Worm (Caenorhabditis elegans) whole organism, L2 larva: ENCODE results near the gene Y57G11A.2.

Experiments
- R02D3.7 ChIP-seq: fragments of 150-350 bp; optimal IDR thresholded peaks from 2 replicates; lab custom pipeline; 2014; ENCODE audit warnings: missing biosample characterization, missing genetic modification characterization
- Y55F3AM.14 ChIP-seq: fragments of 200-800 bp; sonication (Bioruptor generic); optimal IDR thresholded peaks from 2 replicates; lab custom pipeline; 2018; ENCODE audit warnings: mild to moderate bottlenecking, missing genetic modification characterization, missing compliant biosample characterization
- ZK546.5 ChIP-seq: sonication (generic microtip); optimal IDR thresholded peaks from 2 replicates; lab custom pipeline; 2017; ENCODE audit warnings: missing biosample characterization, missing genetic modification characterization
- aly-2 ChIP-seq: fragments of 150-350 bp; optimal IDR thresholded peaks from 2 replicates; lab custom pipeline; 2014; ENCODE audit warnings: missing biosample characterization, missing genetic modification characterization
- ama-1 ChIP-seq: fragments of 150-350 bp; optimal IDR thresholded peaks from 2 replicates; lab custom pipeline; 2018; ENCODE audit warnings: inconsistent platforms
- blmp-1 ChIP-seq: sonication (generic microtip); optimal IDR thresholded peaks from 2 replicates; lab custom pipeline; 2017; ENCODE audit warnings: missing genetic modification characterization, mild to moderate bottlenecking, missing compliant biosample characterization, antibody characterized with exemption, moderate library complexity; ENCODE audit not compliant: insufficient read depth
- ceh-82 ChIP-seq: fragments of 150-350 bp; optimal IDR thresholded peaks from 2 replicates; lab custom pipeline; 2014; ENCODE audit warnings: missing biosample characterization, missing genetic modification characterization
- egl-27 ChIP-seq: sonication (generic microtip); optimal IDR thresholded peaks from 3 replicates; lab custom pipeline; 2017; ENCODE audit warnings: missing biosample characterization, missing genetic modification reagents, missing genetic modification characterization
- elt-1 ChIP-seq: fragments of 150-350 bp; optimal IDR thresholded peaks from 2 replicates; lab custom pipeline; 2014; ENCODE audit warnings: missing biosample characterization, missing genetic modification characterization
- elt-3 ChIP-seq: sonication (generic microtip); optimal IDR thresholded peaks from 2 replicates; lab custom pipeline; 2017; ENCODE audit warnings: missing biosample characterization, missing genetic modification characterization
- fos-1 ChIP-seq: fragments of 150-350 bp; optimal IDR thresholded peaks from 2 replicates; lab custom pipeline; 2014; ENCODE audit warnings: missing biosample characterization, missing genetic modification characterization
- lin-11 ChIP-seq: fragments of 150-350 bp; sonication (generic microtip); optimal IDR thresholded peaks from 2 replicates; lab custom pipeline; 2014; ENCODE audit warnings: missing biosample characterization, missing genetic modification characterization, inconsistent platforms, mixed read lengths
- lin-13 ChIP-seq: fragments of 150-350 bp; optimal IDR thresholded peaks from 2 replicates; lab custom pipeline; 2014; ENCODE audit warnings: missing biosample characterization, missing genetic modification reagents, missing genetic modification characterization
- lin-39 ChIP-seq: fragments of 150-350 bp; optimal IDR thresholded peaks from 2 replicates; lab custom pipeline; 2014; ENCODE audit warnings: missing biosample characterization, missing genetic modification reagents, missing genetic modification characterization
- lsy-2 ChIP-seq, 2 experiments: fragments of 150-350 bp in 1 of 2; sonication (generic microtip) in 1 of 2; optimal IDR thresholded peaks; 2 replicates each; lab custom pipeline; 2014 to 2017; ENCODE audit warnings: missing biosample characterization in 2 of 2, missing genetic modification characterization in 2 of 2
- mab-5 ChIP-seq: fragments of 150-350 bp; optimal IDR thresholded peaks from 2 replicates; lab custom pipeline; 2014; ENCODE audit warnings: missing biosample characterization, missing genetic modification characterization
- nhr-10 ChIP-seq: sonication (generic microtip); optimal IDR thresholded peaks from 2 replicates; lab custom pipeline; 2017; ENCODE audit warnings: missing biosample characterization, missing genetic modification characterization
- nhr-12 ChIP-seq: fragments of 150-350 bp; optimal IDR thresholded peaks from 2 replicates; lab custom pipeline; 2014; ENCODE audit warnings: missing biosample characterization, missing genetic modification characterization
- nhr-129 ChIP-seq: fragments of 150-350 bp; optimal IDR thresholded peaks from 2 replicates; lab custom pipeline; 2014; ENCODE audit warnings: missing biosample characterization, missing genetic modification characterization
- nhr-21 ChIP-seq: fragments of 150-350 bp; optimal IDR thresholded peaks from 2 replicates; lab custom pipeline; 2014; ENCODE audit warnings: missing biosample characterization, missing genetic modification characterization
- nhr-23 ChIP-seq: fragments of 150-350 bp; optimal IDR thresholded peaks from 2 replicates; lab custom pipeline; 2014; ENCODE audit warnings: missing biosample characterization, missing genetic modification reagents, missing genetic modification characterization
- nhr-237 ChIP-seq: fragments of 150-350 bp; optimal IDR thresholded peaks from 2 replicates; lab custom pipeline; 2014; ENCODE audit warnings: missing biosample characterization, missing genetic modification characterization
- nhr-25 ChIP-seq: fragments of 150-350 bp; sonication (generic microtip); optimal IDR thresholded peaks from 3 replicates; lab custom pipeline; 2014; ENCODE audit warnings: missing biosample characterization, missing genetic modification characterization
- nhr-6 ChIP-seq: fragments of 150-350 bp; optimal IDR thresholded peaks from 2 replicates; lab custom pipeline; 2014; ENCODE audit warnings: missing biosample characterization, missing genetic modification characterization
- sem-4 ChIP-seq: fragments of 150-350 bp; optimal IDR thresholded peaks from 2 replicates; lab custom pipeline; 2014; ENCODE audit warnings: missing biosample characterization, missing genetic modification reagents, missing genetic modification characterization
- sma-3 ChIP-seq: sonication (generic microtip); optimal IDR thresholded peaks from 2 replicates; lab custom pipeline; 2016; ENCODE audit warnings: missing genetic modification reagents, missing genetic modification characterization, missing compliant biosample characterization
- sma-9 ChIP-seq, 2 experiments: fragments of 150-350 bp in 1 of 2; sonication (generic microtip) in 1 of 2; optimal IDR thresholded peaks; 2 replicates each; lab custom pipeline; 2014 to 2016; ENCODE audit warnings: missing genetic modification characterization in 2 of 2, mild to moderate bottlenecking in 1 of 2, missing biosample characterization in 1 of 2, missing compliant biosample characterization in 1 of 2, missing genetic modification reagents in 1 of 2, moderate library complexity in 1 of 2
- unc-39 ChIP-seq: fragments of 150-350 bp; optimal IDR thresholded peaks from 2 replicates; lab custom pipeline; 2014; ENCODE audit warnings: missing biosample characterization, missing genetic modification characterization
- unc-55 ChIP-seq: fragments of 150-350 bp; sonication (generic microtip); optimal IDR thresholded peaks from 3 replicates; lab custom pipeline; 2014; ENCODE audit warnings: missing biosample characterization, missing genetic modification reagents, missing genetic modification characterization
- unc-62 ChIP-seq: fragments of 150-350 bp; optimal IDR thresholded peaks from 2 replicates; lab custom pipeline; 2014; ENCODE audit warnings: missing biosample characterization, missing genetic modification reagents, missing genetic modification characterization
- ztf-1 ChIP-seq: fragments of 200-800 bp; sonication (Bioruptor generic); conservative IDR thresholded peaks from 2 replicates; pipeline ENCODE4 v1.3.6; 2022; ENCODE audit warnings: missing genetic modification characterization, missing compliant biosample characterization
- ztf-4 ChIP-seq: fragments of 150-350 bp; optimal IDR thresholded peaks from 2 replicates; lab custom pipeline; 2014; ENCODE audit warnings: missing biosample characterization, missing genetic modification characterization

The Y57G11A.2 gene

ce11 chrIV:14505066-14505465, 14.3 kb downstream of the Y57G11A.2 start, which contains the start of gene tag-273:
tag-273 (minus strand) TSS chrIV:14505166.
- TF ChIP-seq lin-39 (tag; lab: Kevin White, UChicago) (no peak), nhr-25 (tag; lab: Kevin White, UChicago) (no peak), sma-9 (GFP tag; optimal IDR thresholded peaks at IDR 0.05; lab: Kevin White, UChicago) (no peak), sma-9 (tag; optimal IDR thresholded peaks at IDR 0.05; lab: Kevin White, UChicago) (no peak), nhr-237 (tag; lab: Kevin White, UChicago) (no peak), blmp-1 (tag; lab: Kevin White, UChicago) (no peak), nhr-12 (tag; lab: Kevin White, UChicago) (no peak), aly-2 (tag; lab: Kevin White, UChicago) (no peak), sma-3 (no peak), ztf-1 (GFP tag; lab: Robert Waterston, UW) (no peak), nhr-10 (tag; lab: Kevin White, UChicago) (no peak), unc-39 (no peak), ama-1 (no peak), sem-4 (tag; lab: Kevin White, UChicago) (no peak), egl-27 (no peak), ceh-82 (tag; lab: Kevin White, UChicago) (no peak), elt-3 (tag; lab: Kevin White, UChicago) (no peak), ZK546.5 (tag; lab: Kevin White, UChicago) (no peak)

- no peak for TF ChIP-seq nhr-237 (tag; lab: Kevin White, UChicago)
- no peak for TF ChIP-seq unc-62
- peak; percentile 1 for TF ChIP-seq unc-55 (GFP tag; lab: Kevin White, UChicago)
These were observed 22.8 kb downstream of the Y57G11A.2 start for ce11 chrIV:14496494-14496893.

ce11 chrIV:14495474-14495873, 23.8 kb downstream of the Y57G11A.2 start:
- TF ChIP-seq unc-55 (GFP tag; lab: Kevin White, UChicago) (no peak), nhr-129 (no peak), mab-5 (tag; lab: Kevin White, UChicago) (no peak), nhr-23 (tag; lab: Kevin White, UChicago) (no peak), sem-4 (tag; lab: Kevin White, UChicago) (no peak), nhr-6 (tag; lab: Kevin White, UChicago) (no peak), lin-39 (tag; lab: Kevin White, UChicago) (no peak), aly-2 (tag; lab: Kevin White, UChicago) (no peak), sma-3 (no peak), lin-13 (GFP tag; lab: Kevin White, UChicago) (no peak), elt-1 (no peak), nhr-237 (tag; lab: Kevin White, UChicago) (no peak), nhr-10 (tag; lab: Kevin White, UChicago) (no peak), ceh-82 (tag; lab: Kevin White, UChicago) (no peak), ztf-1 (GFP tag; lab: Robert Waterston, UW) (no peak), elt-3 (tag; lab: Kevin White, UChicago) (no peak), R02D3.7 (tag; lab: Kevin White, UChicago) (no peak), Y55F3AM.14 (GFP tag; lab: Kevin White, UChicago) (no peak), ama-1 (no peak), blmp-1 (tag; lab: Kevin White, UChicago) (no peak)

ce11 chrIV:14491135-14491534, 28.2 kb downstream of the Y57G11A.2 start:
- TF ChIP-seq ztf-4 (tag; lab: Kevin White, UChicago) (no peak), lsy-2 (tag; optimal IDR thresholded peaks at IDR 0.05; lab: Kevin White, UChicago) (no peak), R02D3.7 (tag; lab: Kevin White, UChicago) (no peak)

- TF ChIP-seq fos-1, result peak; percentile 92
- no peak for TF ChIP-seq blmp-1 (tag; lab: Kevin White, UChicago)
- TF ChIP-seq, all 48 proteins: peak for 1
These were observed 35.9 kb downstream of the Y57G11A.2 start for ce11 chrIV:14483427-14483826.

- TF ChIP-seq fos-1, result no peak
- no peak for TF ChIP-seq nhr-21
- TF ChIP-seq elt-1, result no peak
- TF ChIP-seq nhr-129, result no peak
- TF ChIP-seq unc-55 (GFP tag; lab: Kevin White, UChicago), result no peak
- no peak for TF ChIP-seq ztf-4 (tag; lab: Kevin White, UChicago)
- no peak for TF ChIP-seq lin-11 (tag; lab: Kevin White, UChicago)
- TF ChIP-seq elt-3 (tag; lab: Kevin White, UChicago), result no peak
- TF ChIP-seq ama-1, result no peak
- TF ChIP-seq nhr-10 (tag; lab: Kevin White, UChicago), result no peak
These were observed 37.3 kb downstream of the Y57G11A.2 start, which contains the start of gene Y57G11A.4 for ce11 chrIV:14481984-14482383. Y57G11A.4 (plus strand) TSS chrIV:14482284.
